Worm (Caenorhabditis elegans) whole organism, young adult: ENCODE data around the gene R04B5.1.

ENCODE experiments used
- B0261.1 ChIP-seq: sonication (generic microtip); optimal IDR thresholded peaks from 2 replicates; lab custom pipeline; 2016; ENCODE audit warnings: mild to moderate bottlenecking, missing genetic modification characterization, moderate library complexity, missing compliant biosample characterization
- C06A6.2 ChIP-seq: fragments of 200-800 bp; sonication (Bioruptor generic); conservative IDR thresholded peaks from 2 replicates; pipeline ENCODE4 v1.3.6; 2022; ENCODE audit warnings: missing genetic modification characterization, missing compliant biosample characterization
- C17E4.6 ChIP-seq: fragments of 200-800 bp; sonication (Bioruptor generic); IDR thresholded peaks from 2 replicates; pipeline ENCODE4 v1.3.6; 2022; ENCODE audit warnings: missing genetic modification reagents, missing genetic modification characterization, missing compliant biosample characterization
- F33H1.4 ChIP-seq: fragments of 200-800 bp; sonication (Bioruptor generic); IDR thresholded peaks from 2 replicates; pipeline ENCODE4 v1.3.6; 2022; ENCODE audit warnings: missing genetic modification reagents, missing genetic modification characterization, missing compliant biosample characterization
- F37B4.10 ChIP-seq: fragments of 200-800 bp; sonication (Bioruptor generic); IDR thresholded peaks from 2 replicates; pipeline ENCODE4 v1.3.6; 2022; ENCODE audit warnings: missing genetic modification characterization, missing compliant biosample characterization
- F49E8.2 ChIP-seq: sonication (generic microtip); optimal IDR thresholded peaks from 3 replicates; lab custom pipeline; 2017; ENCODE audit warnings: missing genetic modification characterization, mild to moderate bottlenecking, missing compliant biosample characterization, antibody characterized with exemption, moderate library complexity; ENCODE audit not compliant: insufficient read depth
- F52B5.7 ChIP-seq: sonication (generic microtip); optimal IDR thresholded peaks from 2 replicates; lab custom pipeline; 2016; ENCODE audit warnings: mild to moderate bottlenecking, missing genetic modification characterization, missing compliant biosample characterization
- F55B11.4 ChIP-seq: sonication (generic microtip); optimal IDR thresholded peaks from 2 replicates; lab custom pipeline; 2016; ENCODE audit warnings: missing compliant biosample characterization, missing genetic modification characterization, borderline replicate concordance; ENCODE audit not compliant: insufficient read depth
- T07F8.4 ChIP-seq: sonication (generic microtip); optimal IDR thresholded peaks from 2 replicates; lab custom pipeline; 2016; ENCODE audit warnings: mild to moderate bottlenecking, missing genetic modification characterization, moderate library complexity, missing compliant biosample characterization
- T26A5.8 ChIP-seq: sonication (generic microtip); optimal IDR thresholded peaks from 2 replicates; lab custom pipeline; 2016; ENCODE audit warnings: missing genetic modification characterization, missing compliant biosample characterization
- Y79H2A.3 ChIP-seq: fragments of 200-800 bp; sonication (Bioruptor generic); conservative IDR thresholded peaks from 2 replicates; pipeline ENCODE4 v1.3.6; 2022; ENCODE audit warnings: missing genetic modification reagents, missing genetic modification characterization, missing compliant biosample characterization
- ama-1 ChIP-seq, 3 experiments: fragments of 150-350 bp in 1 of 3; sonication (generic microtip) in 2 of 3; optimal IDR thresholded peaks; 2 replicates each; lab custom pipeline; 2014 to 2018; ENCODE audit warnings: missing biosample characterization in 2 of 3, missing genetic modification characterization in 2 of 3, missing genetic modification reagents in 2 of 3
- aptf-2 ChIP-seq: fragments of 200-800 bp; sonication (Bioruptor generic); conservative IDR thresholded peaks from 2 replicates; pipeline ENCODE4 v1.3.6; 2022; ENCODE audit warnings: missing genetic modification reagents, missing genetic modification characterization, missing compliant biosample characterization
- attf-3 ChIP-seq: fragments of 200-800 bp; sonication (Bioruptor generic); conservative IDR thresholded peaks from 2 replicates; pipeline ENCODE4 v1.3.6; 2022; ENCODE audit warnings: missing genetic modification reagents, missing genetic modification characterization, missing compliant biosample characterization
- ceh-100 ChIP-seq: fragments of 200-800 bp; sonication (Bioruptor generic); IDR thresholded peaks from 2 replicates; pipeline ENCODE4 v1.3.6; 2022; ENCODE audit warnings: missing genetic modification reagents, missing genetic modification characterization, missing compliant biosample characterization
- ceh-79 ChIP-seq: sonication (generic microtip); optimal IDR thresholded peaks from 2 replicates; lab custom pipeline; 2017; ENCODE audit warnings: mild to moderate bottlenecking, missing genetic modification characterization, missing compliant biosample characterization
- ceh-91 ChIP-seq: fragments of 200-800 bp; sonication (Bioruptor generic); IDR thresholded peaks from 2 replicates; pipeline ENCODE4 v1.3.6; 2022; ENCODE audit warnings: missing genetic modification reagents, missing genetic modification characterization, missing compliant biosample characterization
- die-1 ChIP-seq: sonication (generic microtip); optimal IDR thresholded peaks from 2 replicates; lab custom pipeline; 2016; ENCODE audit warnings: missing genotype, mild to moderate bottlenecking, missing genetic modification characterization, missing compliant biosample characterization
- dox-1 ChIP-seq: fragments of 200-800 bp; sonication (Bioruptor generic); IDR thresholded peaks from 2 replicates; pipeline ENCODE4 v1.3.6; 2022; ENCODE audit warnings: missing genetic modification reagents, missing genetic modification characterization, missing compliant biosample characterization
- egl-44 ChIP-seq: fragments of 200-800 bp; sonication (Bioruptor generic); IDR thresholded peaks from 2 replicates; pipeline ENCODE4 v1.3.6; 2022; ENCODE audit warnings: missing genetic modification reagents, missing genetic modification characterization, missing compliant biosample characterization
- gei-17 ChIP-seq: fragments of 200-800 bp; sonication (Bioruptor generic); optimal IDR thresholded peaks from 2 replicates; lab custom pipeline; 2018; ENCODE audit warnings: mild to moderate bottlenecking, missing genetic modification characterization, missing compliant biosample characterization
- hlh-12 ChIP-seq: sonication (generic microtip); optimal IDR thresholded peaks from 2 replicates; lab custom pipeline; 2016; ENCODE audit warnings: missing genetic modification characterization, missing compliant biosample characterization
- hmg-1.2 ChIP-seq: fragments of 200-800 bp; sonication (Bioruptor generic); IDR thresholded peaks from 2 replicates; pipeline ENCODE4 v1.3.6; 2022; ENCODE audit warnings: missing genetic modification reagents, missing genetic modification characterization, missing compliant biosample characterization
- hsf-1 ChIP-seq: fragments of 200-800 bp; sonication (Bioruptor generic); IDR thresholded peaks from 2 replicates; pipeline ENCODE4 v1.3.6; 2022; ENCODE audit warnings: missing genetic modification reagents, missing genetic modification characterization, missing compliant biosample characterization
- let-607 ChIP-seq, 2 experiments: fragments of 200-800 bp in 1 of 2; sonication (Bioruptor generic) in 1 of 2; sonication (generic microtip) in 1 of 2; optimal IDR thresholded peaks; 2 replicates each; lab custom pipeline; 2016 to 2018; ENCODE audit warnings: mild to moderate bottlenecking in 2 of 2, missing compliant biosample characterization in 2 of 2, missing genetic modification characterization in 2 of 2, moderate library complexity in 2 of 2, missing genotype in 1 of 2
- lin-54 ChIP-seq: fragments of 200-800 bp; sonication (Bioruptor generic); optimal IDR thresholded peaks from 2 replicates; lab custom pipeline; 2018; ENCODE audit warnings: mild to moderate bottlenecking, missing genetic modification characterization, missing compliant biosample characterization
- lir-1 ChIP-seq: fragments of 200-800 bp; sonication (Bioruptor generic); conservative IDR thresholded peaks from 2 replicates; pipeline ENCODE4 v1.3.6; 2022; ENCODE audit warnings: missing genetic modification reagents, missing genetic modification characterization, missing compliant biosample characterization
- madf-8 ChIP-seq: fragments of 200-800 bp; sonication (Bioruptor generic); conservative IDR thresholded peaks from 2 replicates; pipeline ENCODE4 v1.3.6; 2022; ENCODE audit warnings: missing genetic modification reagents, missing genetic modification characterization, missing compliant biosample characterization
- nfya-2 ChIP-seq: fragments of 200-800 bp; sonication (Bioruptor generic); IDR thresholded peaks from 2 replicates; pipeline ENCODE4 v1.3.6; 2022; ENCODE audit warnings: missing genetic modification reagents, missing genetic modification characterization, missing compliant biosample characterization
- nfyb-1 ChIP-seq: fragments of 200-800 bp; sonication (Bioruptor generic); IDR thresholded peaks from 2 replicates; pipeline ENCODE4 v1.3.6; 2022; ENCODE audit warnings: missing genetic modification reagents, missing genetic modification characterization, missing compliant biosample characterization
- nhr-27 ChIP-seq: fragments of 200-800 bp; sonication (Bioruptor generic); optimal IDR thresholded peaks from 2 replicates; lab custom pipeline; 2018; ENCODE audit warnings: mild to moderate bottlenecking, missing genetic modification characterization, moderate library complexity, missing compliant biosample characterization
- nhr-90 ChIP-seq: sonication (generic microtip); optimal IDR thresholded peaks from 2 replicates; lab custom pipeline; 2016; ENCODE audit warnings: missing genotype, mild to moderate bottlenecking, missing genetic modification characterization, missing compliant biosample characterization
- pha-4 ChIP-seq: fragments of 150-350 bp; sonication (generic microtip); optimal IDR thresholded peaks from 2 replicates; lab custom pipeline; 2014; ENCODE audit warnings: missing biosample characterization, missing genetic modification reagents, missing genetic modification characterization
- rcor-1 ChIP-seq: fragments of 200-800 bp; sonication (Bioruptor generic); IDR thresholded peaks from 2 replicates; pipeline ENCODE4 v1.3.6; 2022; ENCODE audit warnings: missing genetic modification reagents, missing genetic modification characterization, missing compliant biosample characterization
- rec-8 ChIP-seq, 2 experiments: sonication (generic microtip); optimal IDR thresholded peaks; 2 replicates each; lab custom pipeline; 2016; ENCODE audit warnings: mild to moderate bottlenecking in 2 of 2, missing genetic modification characterization in 2 of 2, missing genetic modification reagents in 2 of 2, missing genotype in 2 of 2, missing biosample characterization in 1 of 2, missing compliant biosample characterization in 1 of 2, moderate library complexity in 1 of 2
- unc-130 ChIP-seq: sonication (generic microtip); optimal IDR thresholded peaks from 2 replicates; lab custom pipeline; 2016; ENCODE audit warnings: missing genetic modification reagents, missing genetic modification characterization, missing compliant biosample characterization
- unc-62 ChIP-seq: fragments of 150-350 bp; optimal IDR thresholded peaks from 2 replicates; lab custom pipeline; 2014; ENCODE audit warnings: missing biosample characterization, missing genetic modification reagents, missing genetic modification characterization
- xnd-1 ChIP-seq: sonication (generic microtip); optimal IDR thresholded peaks from 2 replicates; lab custom pipeline; 2016; ENCODE audit warnings: missing genotype, missing genetic modification reagents, missing genetic modification characterization, missing compliant biosample characterization
- ztf-25 ChIP-seq: fragments of 200-800 bp; sonication (Bioruptor generic); IDR thresholded peaks from 2 replicates; pipeline ENCODE4 v1.3.6; 2022; ENCODE audit warnings: missing genetic modification reagents, missing genetic modification characterization, missing compliant biosample characterization
- ztf-28 ChIP-seq: fragments of 200-800 bp; sonication (Bioruptor generic); IDR thresholded peaks from 2 replicates; pipeline ENCODE4 v1.3.6; 2022; ENCODE audit warnings: missing genetic modification reagents, missing genetic modification characterization, missing compliant biosample characterization

R04B5.1 gene

DNA sequence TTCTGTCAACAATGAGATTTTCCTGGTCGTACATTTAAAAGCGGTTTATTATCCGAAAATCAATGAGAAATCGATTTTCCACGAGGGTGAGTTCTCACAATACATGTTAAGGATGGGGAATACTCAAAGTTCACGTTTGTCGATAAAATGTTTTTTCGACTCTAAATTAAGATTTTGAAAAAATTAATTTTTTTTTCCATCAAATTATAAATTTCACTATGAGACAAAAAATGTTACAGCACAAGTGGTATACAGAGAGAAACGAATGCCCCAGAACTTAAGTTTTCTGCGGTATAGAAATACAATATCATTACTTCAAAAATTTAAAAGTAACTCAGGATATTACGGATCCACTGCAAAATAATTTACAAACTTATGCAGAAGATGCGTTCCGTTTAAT, at the start of gene R04B5.1:
Gene R04B5.1 (minus strand): TSS at position 101 of the 400 bp plus-strand sequence.
- TF ChIP-seq hlh-12 (tag; lab: Kevin White, UChicago) (no peak), unc-130 (GFP tag; lab: Kevin White, UChicago) (no peak), attf-3 (GFP tag; lab: Robert Waterston, UW) (no peak), egl-44 (GFP tag; lab: Robert Waterston, UW) (no peak), Y79H2A.3 (no peak), ztf-25 (GFP tag; lab: Robert Waterston, UW) (no peak)

DNA sequence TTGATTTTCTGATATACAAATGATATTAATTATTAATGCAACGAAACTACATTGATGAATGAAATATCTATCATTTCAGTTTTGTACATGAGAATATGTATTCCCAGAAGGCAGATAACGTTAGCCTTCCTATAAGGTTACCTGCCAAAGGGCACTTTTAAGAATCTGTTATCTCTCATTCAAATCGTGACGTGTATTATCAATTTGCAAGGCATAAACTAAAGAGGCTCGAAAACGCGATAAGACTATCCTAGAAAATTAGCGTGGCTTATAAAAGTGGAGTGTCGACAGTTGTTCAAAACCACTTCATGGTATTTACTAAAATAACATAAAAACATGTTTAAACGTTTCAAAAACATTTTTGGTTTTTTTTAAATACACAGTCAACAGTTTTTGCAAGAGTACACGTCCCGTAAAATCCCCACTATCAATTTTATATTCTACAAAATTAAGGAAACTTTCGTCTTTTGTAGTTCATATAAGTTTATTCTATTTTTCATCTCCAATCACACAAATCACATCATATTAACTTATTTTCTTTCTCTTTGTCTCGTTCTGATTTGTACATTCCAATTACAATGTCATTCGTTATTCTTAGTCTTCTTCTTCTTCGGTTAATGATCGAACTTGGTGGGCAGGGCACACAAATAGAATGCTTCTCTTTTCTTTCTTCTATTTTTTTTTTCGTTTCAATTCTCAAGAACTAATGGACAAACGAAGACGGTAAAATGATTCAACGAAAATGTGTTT, 46.8 kb upstream of the R04B5.1 start, which contains the start of gene C08B6.10:
Gene C08B6.10 (plus strand): TSS at position 700 of the 750 bp plus-strand sequence.
- no peak for TF ChIP-seq T07F8.4
- TF ChIP-seq gei-17 (GFP tag; lab: Kevin White, UChicago), result no peak
- no peak for TF ChIP-seq madf-8
- TF ChIP-seq unc-62 (GFP tag; lab: Kevin White, UChicago), result no peak
- no peak for TF ChIP-seq hsf-1
- TF ChIP-seq B0261.1 (tag; lab: Kevin White, UChicago), result no peak
- TF ChIP-seq dox-1, result no peak
- TF ChIP-seq nhr-90 (tag; lab: Kevin White, UChicago), result no peak
- TF ChIP-seq lir-1 (GFP tag; lab: Robert Waterston, UW), result no peak
- TF ChIP-seq Y79H2A.3, result no peak
- TF ChIP-seq aptf-2, result no peak
- TF ChIP-seq ceh-100, result no peak
- TF ChIP-seq F49E8.2 (tag; lab: Kevin White, UChicago), result no peak
- TF ChIP-seq C17E4.6, result no peak
- TF ChIP-seq hmg-1.2 (GFP tag; lab: Robert Waterston, UW), result no peak
- TF ChIP-seq lin-54 (GFP tag; lab: Kevin White, UChicago), result no peak
- TF ChIP-seq nfyb-1 (GFP tag; lab: Robert Waterston, UW), result no peak

DNA sequence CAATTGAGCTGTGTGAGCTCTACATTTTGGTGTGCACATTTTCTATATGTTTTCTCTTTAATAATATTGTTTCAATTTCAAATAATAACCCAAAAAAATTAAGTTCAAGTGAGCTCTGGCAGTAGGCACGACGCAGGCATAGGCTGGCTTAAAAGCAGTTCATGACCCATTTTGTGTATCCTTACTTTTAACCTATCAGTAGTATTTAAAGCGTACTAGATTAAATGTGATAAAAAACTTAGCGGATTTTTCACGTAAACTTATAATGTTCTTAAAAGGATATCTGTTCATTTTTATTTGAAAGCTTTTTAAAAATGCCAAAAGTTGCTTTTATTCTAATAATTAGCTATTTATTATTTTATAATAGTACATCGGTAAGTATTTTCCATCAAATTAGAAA, 45.2 kb upstream of the R04B5.1 start, which contains the start of gene C08B6.6:
Gene C08B6.6 (plus strand): TSS at position 301 of the 400 bp plus-strand sequence.
- TF ChIP-seq xnd-1 (tag; lab: Kevin White, UChicago) (no peak), T26A5.8 (no peak), C06A6.2 (GFP tag; lab: Robert Waterston, UW) (no peak), F37B4.10 (GFP tag; lab: Robert Waterston, UW) (no peak), F52B5.7 (tag; lab: Kevin White, UChicago) (no peak), rcor-1 (GFP tag; lab: Robert Waterston, UW) (no peak), F33H1.4 (GFP tag; lab: Robert Waterston, UW) (no peak), hsf-1 (no peak), let-607 (tag; optimal IDR thresholded peaks at IDR 0.05; lab: Kevin White, UChicago) (no peak), nhr-27 (no peak), F55B11.4 (tag; lab: Kevin White, UChicago) (no peak), unc-130 (GFP tag; lab: Kevin White, UChicago) (no peak), pha-4 (tag; lab: Kevin White, UChicago) (no peak), die-1 (tag; lab: Kevin White, UChicago) (no peak), ama-1 (optimal IDR thresholded peaks at IDR 0.05; lab: Kevin White, UChicago) (no peak), ama-1 (GFP tag; optimal IDR thresholded peaks at IDR 0.05; lab: Kevin White, UChicago) (no peak), rec-8 (tag; optimal IDR thresholded peaks at IDR 0.05; lab: Kevin White, UChicago) (no peak), ceh-79 (tag; lab: Kevin White, UChicago) (no peak), ztf-28 (GFP tag; lab: Robert Waterston, UW) (no peak), nfya-2 (GFP tag; lab: Robert Waterston, UW) (no peak), ceh-91 (GFP tag; lab: Robert Waterston, UW) (no peak)
